Fruit fly (Drosophila melanogaster): ENCODE results near the gene CG32085.

CG32085 gene

DNA sequence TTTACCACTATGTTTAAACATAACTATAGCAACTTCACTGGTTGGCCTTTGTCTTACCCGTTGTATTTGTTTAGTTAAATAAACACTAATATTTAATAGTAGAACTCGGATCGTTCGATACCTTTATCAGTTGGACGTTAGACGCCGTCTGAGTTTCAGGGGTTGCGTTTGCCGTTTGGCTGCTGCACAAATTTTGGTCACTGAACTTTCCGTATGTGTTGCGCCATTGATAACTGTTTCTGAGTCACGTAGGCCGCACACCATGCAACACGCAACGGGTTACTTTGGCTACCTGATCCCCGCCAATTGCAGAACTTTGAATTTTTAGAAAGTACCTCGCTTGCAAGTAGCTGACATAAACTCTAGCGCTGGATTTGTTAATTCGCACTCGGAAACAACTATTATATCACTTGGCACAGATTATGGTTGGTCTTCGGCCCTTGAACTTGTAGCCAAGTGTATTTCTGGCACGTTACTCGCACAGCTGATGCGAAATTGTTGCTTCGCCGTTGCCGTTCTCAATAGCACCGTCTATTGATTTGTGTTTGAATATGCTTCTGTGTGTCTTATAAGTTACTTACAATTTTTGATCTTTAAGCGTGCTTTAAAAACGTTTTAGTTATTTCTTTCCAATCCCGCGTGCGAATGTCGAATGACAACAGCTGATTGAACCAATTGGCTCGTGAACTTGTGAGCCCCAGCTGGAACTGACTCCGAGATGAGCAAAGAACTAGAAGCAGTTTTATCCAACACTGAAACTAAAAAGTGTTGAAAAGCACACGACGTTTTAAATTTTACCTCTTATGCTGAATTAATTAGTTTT, 16.4 kb upstream of the CG32085 start, which contains the start of gene Dph1 (continued):
- TF ChIP-seq Lhr (GFP tag; optimal IDR thresholded peaks at IDR 0.05) (peak; percentile 14), pb (GFP tag; optimal IDR thresholded peaks at IDR 0.05) (peak; percentile 85), CG11085 (GFP tag; IDR thresholded peaks at IDR 0.05) (no peak; the same call in 1 of the 2 replicates), CG12299 (tag; optimal IDR thresholded peaks at IDR 0.05) (peak; percentile 27), E2f1 (GFP tag; IDR thresholded peaks at IDR 0.05) (peak; percentile 85; the same call in 1 of the 2 replicates), Doc3 (GFP tag; IDR thresholded peaks at IDR 0.05; ENCODE audit: partially characterized antibody) (peak; percentile 15; the same call in 1 of the 3 replicates), grn (GFP tag; optimal IDR thresholded peaks at IDR 0.05) (peak; percentile 12), Lpt (GFP tag; optimal IDR thresholded peaks at IDR 0.05) (no peak), Hmr (GFP tag; optimal IDR thresholded peaks at IDR 0.05) (peak; percentile 84), sens (GFP tag) (peak; percentile 98), sob (GFP tag; IDR thresholded peaks at IDR 0.05) (peak; percentile 57), CG17186 (GFP tag; optimal IDR thresholded peaks at IDR 0.05) (peak; percentile 1), dm (GFP tag; optimal IDR thresholded peaks at IDR 0.05) (peak; percentile 88), dmrt99B (tag; optimal IDR thresholded peaks at IDR 0.05) (peak; percentile 87), CG3407 (GFP tag; optimal IDR thresholded peaks at IDR 0.05) (peak; percentile 62), pan (optimal IDR thresholded peaks at IDR 0.05) (no peak), pan (GFP tag; optimal IDR thresholded peaks at IDR 0.05 in 1 of 2, IDR thresholded peaks at IDR 0.05 in 1 of 2) (peak in 1 of 2 experiments; percentile 90), CG31224 (GFP tag; IDR thresholded peaks at IDR 0.05) (peak; percentile 82; the same call in 1 of the 2 replicates), mam (GFP tag; optimal IDR thresholded peaks at IDR 0.05) (peak; percentile 80), CG1603 (tag; optimal IDR thresholded peaks at IDR 0.05) (peak; percentile 93), CG7745 (tag; optimal IDR thresholded peaks at IDR 0.05) (peak; percentile 34), CG10274 (GFP tag; optimal IDR thresholded peaks at IDR 0.05) (peak; percentile 40), pnt (GFP tag; optimal IDR thresholded peaks at IDR 0.05) (peak; percentile 68), ftz-f1 (GFP tag; optimal IDR thresholded peaks at IDR 0.05) (peak; percentile 77), NK7.1 (GFP tag; optimal IDR thresholded peaks at IDR 0.05) (peak; percentile 78), z (GFP tag; IDR thresholded peaks at IDR 0.05) (no peak), Max (GFP tag; optimal IDR thresholded peaks at IDR 0.05) (peak; percentile 46), fu2 (GFP tag; optimal IDR thresholded peaks at IDR 0.05) (peak; percentile 55), btn (GFP tag; optimal IDR thresholded peaks at IDR 0.05) (peak; percentile 88), gsb-n (tag; optimal IDR thresholded peaks at IDR 0.05) (peak; percentile 71), CG13287 (GFP tag; IDR thresholded peaks at IDR 0.05; ENCODE audit: partially characterized antibody) (peak; percentile 57), Six4 (GFP tag; optimal IDR thresholded peaks at IDR 0.05) (peak; percentile 92), BtbVII (GFP tag; optimal IDR thresholded peaks at IDR 0.05) (peak; percentile 87), emc (GFP tag; optimal IDR thresholded peaks at IDR 0.05) (peak; percentile 86), TFAM (GFP tag; optimal IDR thresholded peaks at IDR 0.05) (no peak), Hand (GFP tag; optimal IDR thresholded peaks at IDR 0.05) (peak; percentile 59), CHES-1-like (GFP tag; optimal IDR thresholded peaks at IDR 0.05) (peak; percentile 79), bbx (GFP tag; IDR thresholded peaks at IDR 0.05; ENCODE audit: partially characterized antibody) (peak; percentile 57), stwl (tag; optimal IDR thresholded peaks at IDR 0.05) (peak; percentile 62), Bgb (GFP tag; IDR thresholded peaks at IDR 0.05; ENCODE audit: partially characterized antibody) (peak; percentile 59), B-H1 (GFP tag; IDR thresholded peaks at IDR 0.05) (peak; percentile 78), Oli (tag; optimal IDR thresholded peaks at IDR 0.05) (peak; percentile 86), CG3847 (GFP tag; IDR thresholded peaks at IDR 0.05) (peak; percentile 56), lmd (GFP tag; IDR thresholded peaks at IDR 0.05) (peak; percentile 86; the same call in 1 of the 2 replicates), wek (GFP tag; optimal IDR thresholded peaks at IDR 0.05) (peak; percentile 54), chif (GFP tag; optimal IDR thresholded peaks at IDR 0.05) (peak; percentile 69 to 85), p53 (GFP tag; optimal IDR thresholded peaks at IDR 0.05) (peak; percentile 62), B-H2 (GFP tag; optimal IDR thresholded peaks at IDR 0.05) (peak; percentile 66), CG12659 (GFP tag; optimal IDR thresholded peaks at IDR 0.05) (peak; percentile 89)

All from whole organism, embryonic.